Comparison of ENCODE assay signal across 3 worm cellular contexts in genomic region chrII:303927-304711, ce11.
TF ChIP-seq lines count a peak whose summit lies in the region.

No protein-coding gene starts in this region.

TF ChIP-seq in whole organism, L4 larva, 104 proteins besides CTCF, POLR2A, EP300 and RAD21:
- TF ChIP-seq aha-1 (tag; lab: Kevin White, UChicago) (peak; percentile 92), nhr-28 (tag; optimal IDR thresholded peaks at IDR 0.05; lab: Kevin White, UChicago) (no peak), set-16 (GFP tag; IDR thresholded peaks at IDR 0.05; lab: Robert Waterston, UW) (peak; percentile 83)

TF ChIP-seq in whole organism, late embryonic, 69 proteins besides CTCF, POLR2A, EP300 and RAD21:
- TF ChIP-seq C38D4.7 (GFP tag; optimal IDR thresholded peaks at IDR 0.05; lab: Kevin White, UChicago) (peak; percentile 15), madf-2 (tag; optimal IDR thresholded peaks at IDR 0.05; lab: Kevin White, UChicago) (no peak), ceh-19 (GFP tag; optimal IDR thresholded peaks at IDR 0.05; lab: Kevin White, UChicago) (no peak), pha-4 (tag; optimal IDR thresholded peaks at IDR 0.05; lab: Kevin White, UChicago) (no peak), ceh-6 (GFP tag; optimal IDR thresholded peaks at IDR 0.05; lab: Kevin White, UChicago) (no peak), ceh-9 (tag; optimal IDR thresholded peaks at IDR 0.05; lab: Kevin White, UChicago) (no peak), K09A11.1 (tag; optimal IDR thresholded peaks at IDR 0.05; lab: Kevin White, UChicago; ENCODE audit: insufficient read depth) (no peak), ttx-3 (tag; optimal IDR thresholded peaks at IDR 0.05; lab: Kevin White, UChicago) (no peak), ceh-45 (GFP tag; IDR thresholded peaks at IDR 0.05; lab: Robert Waterston, UW) (no peak), sox-4 (tag; optimal IDR thresholded peaks at IDR 0.05; lab: Kevin White, UChicago) (no peak), elt-4 (tag; optimal IDR thresholded peaks at IDR 0.05; lab: Kevin White, UChicago) (peak; percentile 57), ceh-24 (tag; optimal IDR thresholded peaks at IDR 0.05; lab: Kevin White, UChicago) (no peak), C08G9.2 (tag; optimal IDR thresholded peaks at IDR 0.05; lab: Kevin White, UChicago) (peak; percentile 24), pha-2 (tag; optimal IDR thresholded peaks at IDR 0.05; lab: Kevin White, UChicago) (no peak)

TF ChIP-seq in whole organism, young adult, 124 proteins besides CTCF, POLR2A, EP300 and RAD21:
- TF ChIP-seq K11D2.4 (GFP tag; IDR thresholded peaks at IDR 0.05; lab: Robert Waterston, UW) (no peak), egrh-3 (GFP tag; IDR thresholded peaks at IDR 0.05; lab: Robert Waterston, UW) (peak; percentile 23; the same call in 1 of the 2 replicates), lin-26 (GFP tag; IDR thresholded peaks at IDR 0.05; lab: Robert Waterston, UW) (no peak), rcor-1 (GFP tag; IDR thresholded peaks at IDR 0.05; lab: Robert Waterston, UW) (no peak), zfh-2 (GFP tag; conservative IDR thresholded peaks at IDR 0.05; lab: Robert Waterston, UW) (peak; percentile 87), nhr-120 (GFP tag; IDR thresholded peaks at IDR 0.05; lab: Robert Waterston, UW) (no peak)
